In genomic region chrX:7705175-7706097, dm6 we compare ENCODE assay signal across 1 fruit fly cellular context.
TF ChIP-seq lines count a peak whose summit lies in the region.

No protein-coding gene starts in this region.

TF ChIP-seq in whole organism, embryonic, 481 proteins besides CTCF, POLR2A, EP300 and RAD21 (continued from another document and continues in another):
- TF ChIP-seq zfh1 (GFP tag; IDR thresholded peaks at IDR 0.05; lab: Robert Waterston, UW): peak; percentile 87
- peak; percentile 87 for TF ChIP-seq Dbx (GFP tag; IDR thresholded peaks at IDR 0.05; lab: Robert Waterston, UW)
- TF ChIP-seq ems (GFP tag; optimal IDR thresholded peaks at IDR 0.05; lab: Kevin White, UChicago): peak; percentile 76
- TF ChIP-seq CG11456 (GFP tag; IDR thresholded peaks at IDR 0.05; lab: Robert Waterston, UW): peak; percentile 71; the same call in 2 of the 3 replicates
- peak; percentile 88 for TF ChIP-seq CG4328 (GFP tag; optimal IDR thresholded peaks at IDR 0.05; lab: Kevin White, UChicago)
- peak; percentile 70 for TF ChIP-seq kah (GFP tag; optimal IDR thresholded peaks at IDR 0.05; lab: Kevin White, UChicago)
- no peak for TF ChIP-seq sc (optimal IDR thresholded peaks at IDR 0.05; lab: Kevin White, UChicago)
- peak; percentile 94 for TF ChIP-seq sc (GFP tag; optimal IDR thresholded peaks at IDR 0.05; lab: Kevin White, UChicago)
- TF ChIP-seq zfh2 (GFP tag; optimal IDR thresholded peaks at IDR 0.05; lab: Kevin White, UChicago): peak; percentile 84
- TF ChIP-seq CG18764 (GFP tag; optimal IDR thresholded peaks at IDR 0.05; lab: Kevin White, UChicago): peak; percentile 86
- no peak for TF ChIP-seq fru (optimal IDR thresholded peaks at IDR 0.05; lab: Kevin White, UChicago)
- TF ChIP-seq CG17359 (tag; optimal IDR thresholded peaks at IDR 0.05; lab: Kevin White, UChicago): peak; percentile 92
- TF ChIP-seq lov (optimal IDR thresholded peaks at IDR 0.05; lab: Kevin White, UChicago): no peak
- TF ChIP-seq lov (GFP tag; IDR thresholded peaks at IDR 0.05; lab: Robert Waterston, UW): no peak
- TF ChIP-seq vvl (GFP tag; IDR thresholded peaks at IDR 0.05; lab: Robert Waterston, UW): peak; percentile 88
- TF ChIP-seq CG1024 (GFP tag; IDR thresholded peaks at IDR 0.05; lab: Robert Waterston, UW): no peak
- TF ChIP-seq CG5245 (GFP tag; optimal IDR thresholded peaks at IDR 0.05; lab: Kevin White, UChicago): peak; percentile 84
- TF ChIP-seq slbo (GFP tag; IDR thresholded peaks at IDR 0.05; lab: Robert Waterston, UW): peak; percentile 85
- no peak for TF ChIP-seq CG7963 (GFP tag; IDR thresholded peaks at IDR 0.05; lab: Robert Waterston, UW; ENCODE audit: partially characterized antibody)
- TF ChIP-seq Ada2b (GFP tag; IDR thresholded peaks at IDR 0.05; lab: Robert Waterston, UW): peak; percentile 82
- peak; percentile 74 for TF ChIP-seq CG3995 (GFP tag; optimal IDR thresholded peaks at IDR 0.05; lab: Kevin White, UChicago)
- TF ChIP-seq bigmax (GFP tag; optimal IDR thresholded peaks at IDR 0.05; lab: Kevin White, UChicago): no peak
- peak; percentile 61; the same call in 1 of the 3 replicates for TF ChIP-seq CG6175 (GFP tag; IDR thresholded peaks at IDR 0.05; lab: Robert Waterston, UW)
- TF ChIP-seq HLH3B (GFP tag; IDR thresholded peaks at IDR 0.05; lab: Robert Waterston, UW): peak; percentile 70
- peak; percentile 62 for TF ChIP-seq CG17802 (tag; optimal IDR thresholded peaks at IDR 0.05; lab: Kevin White, UChicago)
- no peak for TF ChIP-seq CkIIα-i1 (GFP tag; IDR thresholded peaks at IDR 0.05; lab: Robert Waterston, UW)
- TF ChIP-seq Dad (GFP tag; optimal IDR thresholded peaks at IDR 0.05; lab: Kevin White, UChicago): peak; percentile 74
- TF ChIP-seq gcm (GFP tag; optimal IDR thresholded peaks at IDR 0.05; lab: Kevin White, UChicago): peak; percentile 94
- peak; percentile 93 for TF ChIP-seq CG12104 (GFP tag; optimal IDR thresholded peaks at IDR 0.05; lab: Kevin White, UChicago)
- TF ChIP-seq Sox100B (GFP tag; optimal IDR thresholded peaks at IDR 0.05; lab: Kevin White, UChicago): peak; percentile 98
- peak; percentile 64; the same call in 1 of the 2 replicates for TF ChIP-seq CG5953 (GFP tag; IDR thresholded peaks at IDR 0.05; lab: Robert Waterston, UW)
- TF ChIP-seq mirr (GFP tag; optimal IDR thresholded peaks at IDR 0.05; lab: Kevin White, UChicago): peak; percentile 68
- peak; percentile 97 for TF ChIP-seq dmrt99B (tag; optimal IDR thresholded peaks at IDR 0.05; lab: Kevin White, UChicago)
- TF ChIP-seq CG30020 (tag; optimal IDR thresholded peaks at IDR 0.05; lab: Kevin White, UChicago): peak; percentile 73
- TF ChIP-seq al (GFP tag; IDR thresholded peaks at IDR 0.05; lab: Robert Waterston, UW): peak; percentile 82
- TF ChIP-seq pan (optimal IDR thresholded peaks at IDR 0.05; lab: Kevin White, UChicago): no peak
- peak in 1 of 2 experiments; percentile 85 for TF ChIP-seq pan (GFP tag; optimal IDR thresholded peaks at IDR 0.05 in 1 of 2, IDR thresholded peaks at IDR 0.05 in 1 of 2)
- peak; percentile 22 for TF ChIP-seq eyg (GFP tag; optimal IDR thresholded peaks at IDR 0.05; lab: Kevin White, UChicago)
- TF ChIP-seq CG6813 (GFP tag; optimal IDR thresholded peaks at IDR 0.05; lab: Kevin White, UChicago): peak; percentile 87
- TF ChIP-seq YL-1 (GFP tag; optimal IDR thresholded peaks at IDR 0.05; lab: Kevin White, UChicago): peak; percentile 55
- no peak for TF ChIP-seq Opbp (GFP tag; IDR thresholded peaks at IDR 0.05; lab: Robert Waterston, UW; ENCODE audit: partially characterized antibody)
- peak; percentile 88 for TF ChIP-seq HmgZ (tag; optimal IDR thresholded peaks at IDR 0.05; lab: Kevin White, UChicago)
- TF ChIP-seq lilli (GFP tag; optimal IDR thresholded peaks at IDR 0.05; lab: Kevin White, UChicago): peak; percentile 95
- peak; percentile 93 for TF ChIP-seq Xbp1 (GFP tag; optimal IDR thresholded peaks at IDR 0.05; lab: Kevin White, UChicago)
- peak; percentile 96 for TF ChIP-seq Med (GFP tag; lab: Kevin White, UChicago)
- peak; percentile 81 to 89 for TF ChIP-seq Pdp1 (GFP tag; optimal IDR thresholded peaks at IDR 0.05; lab: Kevin White, UChicago)
- peak; percentile 60 for TF ChIP-seq Mes4 (GFP tag; optimal IDR thresholded peaks at IDR 0.05; lab: Kevin White, UChicago)
- TF ChIP-seq Lhr (GFP tag; optimal IDR thresholded peaks at IDR 0.05; lab: Kevin White, UChicago): peak; percentile 84
- peak; percentile 66 for TF ChIP-seq CG17612 (GFP tag; IDR thresholded peaks at IDR 0.05; lab: Robert Waterston, UW)
- peak; percentile 83 for TF ChIP-seq CG3065 (GFP tag; optimal IDR thresholded peaks at IDR 0.05; lab: Kevin White, UChicago)
- peak; percentile 86 for TF ChIP-seq jing (GFP tag; optimal IDR thresholded peaks at IDR 0.05; lab: Kevin White, UChicago)
- TF ChIP-seq CG2889 (GFP tag; IDR thresholded peaks at IDR 0.05; lab: Robert Waterston, UW): peak; percentile 72; the same call in 1 of the 3 replicates
- peak; percentile 90 for TF ChIP-seq Hsf (GFP tag; optimal IDR thresholded peaks at IDR 0.05; lab: Kevin White, UChicago)
- no peak for TF ChIP-seq mld (GFP tag; IDR thresholded peaks at IDR 0.05; lab: Robert Waterston, UW; ENCODE audit: partially characterized antibody)
- TF ChIP-seq cg (GFP tag; optimal IDR thresholded peaks at IDR 0.05; lab: Kevin White, UChicago): peak; percentile 56
- TF ChIP-seq HLHmδ (GFP tag; optimal IDR thresholded peaks at IDR 0.05; lab: Kevin White, UChicago): peak; percentile 32
- TF ChIP-seq insv (GFP tag; optimal IDR thresholded peaks at IDR 0.05; lab: Kevin White, UChicago): no peak
- TF ChIP-seq CG12659 (GFP tag; optimal IDR thresholded peaks at IDR 0.05; lab: Kevin White, UChicago): peak; percentile 97
- peak; percentile 88 for TF ChIP-seq CG2875 (GFP tag; optimal IDR thresholded peaks at IDR 0.05; lab: Kevin White, UChicago)
- peak; percentile 73 for TF ChIP-seq CG4617 (GFP tag; optimal IDR thresholded peaks at IDR 0.05; lab: Kevin White, UChicago; ENCODE audit: borderline replicate concordance)
- peak; percentile 85 for TF ChIP-seq CG34376 (GFP tag; optimal IDR thresholded peaks at IDR 0.05; lab: Kevin White, UChicago)
- TF ChIP-seq CG18619 (GFP tag; optimal IDR thresholded peaks at IDR 0.05; lab: Kevin White, UChicago): peak; percentile 95
- peak; percentile 79 for TF ChIP-seq ssp (GFP tag; IDR thresholded peaks at IDR 0.05; lab: Robert Waterston, UW)
- TF ChIP-seq pho (GFP tag; optimal IDR thresholded peaks at IDR 0.05; lab: Kevin White, UChicago): peak; percentile 83
- TF ChIP-seq CG6272 (GFP tag; IDR thresholded peaks at IDR 0.05; lab: Robert Waterston, UW): peak; percentile 78
- peak; percentile 61 for TF ChIP-seq Ravus (GFP tag; IDR thresholded peaks at IDR 0.05; lab: Robert Waterston, UW)
- peak; percentile 86 for TF ChIP-seq CG7372 (GFP tag; IDR thresholded peaks at IDR 0.05; lab: Robert Waterston, UW)
- peak; percentile 71 for TF ChIP-seq CG8944 (GFP tag; optimal IDR thresholded peaks at IDR 0.05; lab: Kevin White, UChicago)
- peak; percentile 87 for TF ChIP-seq vfl (GFP tag; optimal IDR thresholded peaks at IDR 0.05; lab: Kevin White, UChicago)
- peak; percentile 15 for TF ChIP-seq pros (GFP tag; optimal IDR thresholded peaks at IDR 0.05; lab: Kevin White, UChicago)
- peak; percentile 94 for TF ChIP-seq CG2120 (GFP tag; optimal IDR thresholded peaks at IDR 0.05; lab: Kevin White, UChicago)
- peak; percentile 88 for TF ChIP-seq row (GFP tag; IDR thresholded peaks at IDR 0.05; lab: Robert Waterston, UW)
- TF ChIP-seq CG10321 (GFP tag; IDR thresholded peaks at IDR 0.05; lab: Robert Waterston, UW): peak; percentile 7; the same call in 1 of the 2 replicates
- TF ChIP-seq CG9727 (GFP tag; optimal IDR thresholded peaks at IDR 0.05; lab: Kevin White, UChicago): peak; percentile 98
- peak; percentile 78 for TF ChIP-seq ac (GFP tag; optimal IDR thresholded peaks at IDR 0.05; lab: Kevin White, UChicago)
- TF ChIP-seq CrebB (tag; optimal IDR thresholded peaks at IDR 0.05; lab: Kevin White, UChicago): peak; percentile 89
- TF ChIP-seq Ets97D (GFP tag; optimal IDR thresholded peaks at IDR 0.05; lab: Kevin White, UChicago): peak; percentile 44
- peak; percentile 95 for TF ChIP-seq CG15269 (tag; optimal IDR thresholded peaks at IDR 0.05; lab: Kevin White, UChicago)
- no peak for TF ChIP-seq gfzf (GFP tag; optimal IDR thresholded peaks at IDR 0.05; lab: Kevin White, UChicago)
- TF ChIP-seq ash1 (GFP tag; optimal IDR thresholded peaks at IDR 0.05; lab: Kevin White, UChicago): no peak
- TF ChIP-seq CG9876 (GFP tag; optimal IDR thresholded peaks at IDR 0.05; lab: Kevin White, UChicago): peak; percentile 51
- peak; percentile 97 for TF ChIP-seq CG18599 (GFP tag; optimal IDR thresholded peaks at IDR 0.05; lab: Kevin White, UChicago)
- no peak for TF ChIP-seq ato (GFP tag; IDR thresholded peaks at IDR 0.05; lab: Robert Waterston, UW; ENCODE audit: partially characterized antibody)
- peak; percentile 97 for TF ChIP-seq CG8924 (tag; optimal IDR thresholded peaks at IDR 0.05; lab: Kevin White, UChicago)
- TF ChIP-seq tin (GFP tag; optimal IDR thresholded peaks at IDR 0.05; lab: Kevin White, UChicago): peak; percentile 93
- peak; percentile 86 for TF ChIP-seq CG14014 (GFP tag; IDR thresholded peaks at IDR 0.05; lab: Robert Waterston, UW)
- TF ChIP-seq CG9437 (GFP tag; optimal IDR thresholded peaks at IDR 0.05; lab: Kevin White, UChicago): peak; percentile 91
- TF ChIP-seq CG12391 (tag; optimal IDR thresholded peaks at IDR 0.05; lab: Kevin White, UChicago): peak; percentile 96
- peak; percentile 47 for TF ChIP-seq Hey (tag; optimal IDR thresholded peaks at IDR 0.05; lab: Kevin White, UChicago)
- no peak for TF ChIP-seq Dp (GFP tag; optimal IDR thresholded peaks at IDR 0.05; lab: Kevin White, UChicago)
- TF ChIP-seq dati (GFP tag; IDR thresholded peaks at IDR 0.05; lab: Robert Waterston, UW): 0 out of 2 replicates have a peak, but pooled peaks have one; percentile 48
- peak; percentile 65 for TF ChIP-seq tup (GFP tag; optimal IDR thresholded peaks at IDR 0.05; lab: Kevin White, UChicago)
- TF ChIP-seq Dip3 (GFP tag; optimal IDR thresholded peaks at IDR 0.05; lab: Kevin White, UChicago): peak; percentile 84
- no peak for TF ChIP-seq CG12236 (GFP tag; optimal IDR thresholded peaks at IDR 0.05; lab: Kevin White, UChicago)
- TF ChIP-seq maf-S (GFP tag; optimal IDR thresholded peaks at IDR 0.05; lab: Kevin White, UChicago): peak; percentile 55
- peak; percentile 88 for TF ChIP-seq CG1529 (GFP tag; optimal IDR thresholded peaks at IDR 0.05; lab: Kevin White, UChicago)
- TF ChIP-seq pita (GFP tag; optimal IDR thresholded peaks at IDR 0.05; lab: Kevin White, UChicago): no peak
- TF ChIP-seq Six4 (GFP tag; optimal IDR thresholded peaks at IDR 0.05; lab: Kevin White, UChicago): peak; percentile 89
- TF ChIP-seq Max (GFP tag; optimal IDR thresholded peaks at IDR 0.05; lab: Kevin White, UChicago): peak; percentile 96
- peak in 1 of 2 experiments; percentile 68 for TF ChIP-seq tll (GFP tag; optimal IDR thresholded peaks at IDR 0.05; lab: Kevin White, UChicago)
- peak; percentile 42 for TF ChIP-seq gro (GFP tag; optimal IDR thresholded peaks at IDR 0.05; lab: Kevin White, UChicago)
- TF ChIP-seq CG10462 (GFP tag; optimal IDR thresholded peaks at IDR 0.05; lab: Kevin White, UChicago): peak; percentile 89
- no peak for TF ChIP-seq h (optimal IDR thresholded peaks at IDR 0.05; lab: Kevin White, UChicago)
- TF ChIP-seq Lim3 (GFP tag; IDR thresholded peaks at IDR 0.05; lab: Robert Waterston, UW): 0 out of 2 replicates have a peak, but pooled peaks have one; percentile 51
- peak; percentile 96 for TF ChIP-seq Ets65A (GFP tag; lab: Kevin White, UChicago)
- TF ChIP-seq CG2199 (GFP tag; IDR thresholded peaks at IDR 0.05; lab: Robert Waterston, UW): no peak
- peak; percentile 2; the same call in 1 of the 2 replicates for TF ChIP-seq Adf1 (GFP tag; IDR thresholded peaks at IDR 0.05; lab: Robert Waterston, UW)
- no peak for TF ChIP-seq hth (optimal IDR thresholded peaks at IDR 0.05; lab: Kevin White, UChicago)
- TF ChIP-seq usp (GFP tag; optimal IDR thresholded peaks at IDR 0.05; lab: Kevin White, UChicago): no peak
- peak; percentile 69 to 95 for TF ChIP-seq bsh (GFP tag; optimal IDR thresholded peaks at IDR 0.05; lab: Kevin White, UChicago)
- TF ChIP-seq ttk (GFP tag; IDR thresholded peaks at IDR 0.05; lab: Robert Waterston, UW): peak; percentile 80
- TF ChIP-seq CG33557 (GFP tag; optimal IDR thresholded peaks at IDR 0.05; lab: Kevin White, UChicago): peak; percentile 83
- TF ChIP-seq CG6765 (GFP tag; optimal IDR thresholded peaks at IDR 0.05; lab: Kevin White, UChicago): peak; percentile 92
- no peak for TF ChIP-seq Dfd (GFP tag; optimal IDR thresholded peaks at IDR 0.05; lab: Kevin White, UChicago)
- peak; percentile 82 for TF ChIP-seq Atf-2 (GFP tag; optimal IDR thresholded peaks at IDR 0.05; lab: Kevin White, UChicago)
- TF ChIP-seq CG2712 (tag; optimal IDR thresholded peaks at IDR 0.05; lab: Kevin White, UChicago): peak; percentile 97
- TF ChIP-seq hb (GFP tag; IDR thresholded peaks at IDR 0.05; lab: Robert Waterston, UW; ENCODE audit: partially characterized antibody): no peak
- peak; percentile 87 for TF ChIP-seq lbe (GFP tag; optimal IDR thresholded peaks at IDR 0.05; lab: Kevin White, UChicago)
- peak; percentile 69; the same call in 1 of the 2 replicates for TF ChIP-seq CG11247 (GFP tag; IDR thresholded peaks at IDR 0.05; lab: Robert Waterston, UW)
- peak; percentile 53; the same call in 1 of the 2 replicates for TF ChIP-seq GATAe (GFP tag; conservative IDR thresholded peaks at IDR 0.05; lab: Robert Waterston, UW)
- TF ChIP-seq kni (GFP tag; optimal IDR thresholded peaks at IDR 0.05; lab: Kevin White, UChicago): peak; percentile 55
- peak; percentile 86 for TF ChIP-seq CG5180 (GFP tag; optimal IDR thresholded peaks at IDR 0.05; lab: Kevin White, UChicago)
- TF ChIP-seq CG10543 (GFP tag; optimal IDR thresholded peaks at IDR 0.05; lab: Kevin White, UChicago): peak; percentile 94
- TF ChIP-seq wor (GFP tag; IDR thresholded peaks at IDR 0.05; lab: Robert Waterston, UW): peak; percentile 77
- TF ChIP-seq CG33213 (GFP tag; optimal IDR thresholded peaks at IDR 0.05; lab: Kevin White, UChicago): peak; percentile 26
- peak; percentile 80 for TF ChIP-seq CG7786 (GFP tag; optimal IDR thresholded peaks at IDR 0.05; lab: Kevin White, UChicago)
- peak; percentile 54; the same call in 1 of the 2 replicates for TF ChIP-seq dan (GFP tag; IDR thresholded peaks at IDR 0.05; lab: Robert Waterston, UW)
- no peak for TF ChIP-seq aop (GFP tag; IDR thresholded peaks at IDR 0.05; lab: Robert Waterston, UW)
- peak; percentile 74 for TF ChIP-seq pnt (GFP tag; optimal IDR thresholded peaks at IDR 0.05; lab: Kevin White, UChicago)
- peak; percentile 87 for TF ChIP-seq Spps (tag; optimal IDR thresholded peaks at IDR 0.05; lab: Kevin White, UChicago)
- peak; percentile 75 for TF ChIP-seq shn (GFP tag; optimal IDR thresholded peaks at IDR 0.05; lab: Kevin White, UChicago)
